Worm (Caenorhabditis elegans): ENCODE data around the gene ttr-8.

ce11 chrIII:7536559-7536958 is 28.6 kb downstream of the ttr-8 start, which contains the start of gene lin-39:
- TF ChIP-seq dao-5 (tag; optimal IDR thresholded peaks at IDR 0.05) (no peak), him-1 (tag; optimal IDR thresholded peaks at IDR 0.05) (no peak)
